Worm (Caenorhabditis elegans) whole organism, mixed stage, embryonic: ENCODE results near the gene F47B10.8.

ENCODE experiments used
- M03D4.4 ChIP-seq: sonication (generic microtip); optimal IDR thresholded peaks from 2 replicates; lab custom pipeline; 2017; ENCODE audit warnings: mild to moderate bottlenecking, missing genetic modification characterization, missing compliant biosample characterization
- bed-3 ChIP-seq: fragments of 200-800 bp; sonication (Bioruptor generic); optimal IDR thresholded peaks from 3 replicates; lab custom pipeline; 2018; ENCODE audit warnings: mild to moderate bottlenecking, missing genetic modification characterization, moderate library complexity, missing compliant biosample characterization
- ceh-39 ChIP-seq: fragments of 150-350 bp; optimal IDR thresholded peaks from 2 replicates; lab custom pipeline; 2014; ENCODE audit warnings: missing biosample characterization, missing genetic modification characterization
- ceh-43 ChIP-seq: fragments of 200-800 bp; sonication (Bioruptor generic); optimal IDR thresholded peaks from 2 replicates; lab custom pipeline; 2018; ENCODE audit warnings: mild to moderate bottlenecking, missing genetic modification characterization, moderate library complexity, missing compliant biosample characterization
- ces-1 ChIP-seq: fragments of 150-350 bp; optimal IDR thresholded peaks from 2 replicates; lab custom pipeline; 2014; ENCODE audit warnings: missing biosample characterization, missing genetic modification reagents, missing genetic modification characterization
- cnd-1 ChIP-seq: fragments of 200-800 bp; sonication (Bioruptor generic); optimal IDR thresholded peaks from 2 replicates; lab custom pipeline; 2018; ENCODE audit warnings: mild to moderate bottlenecking, missing genetic modification characterization, missing compliant biosample characterization
- drap-1 ChIP-seq: fragments of 200-800 bp; sonication (Bioruptor generic); optimal IDR thresholded peaks from 3 replicates; lab custom pipeline; 2018; ENCODE audit warnings: mild to moderate bottlenecking, missing genetic modification characterization, missing compliant biosample characterization
- elt-1 ChIP-seq: sonication (generic microtip); optimal IDR thresholded peaks from 2 replicates; lab custom pipeline; 2017; ENCODE audit warnings: missing genetic modification characterization, mild to moderate bottlenecking, missing compliant biosample characterization, antibody characterized with exemption, moderate library complexity, borderline replicate concordance; ENCODE audit not compliant: insufficient read depth
- flh-1 ChIP-seq: fragments of 200-800 bp; sonication (Bioruptor generic); optimal IDR thresholded peaks from 2 replicates; lab custom pipeline; 2018; ENCODE audit warnings: mild to moderate bottlenecking, missing genetic modification characterization, moderate library complexity, missing compliant biosample characterization
- ham-2 ChIP-seq: fragments of 200-800 bp; sonication (Bioruptor generic); optimal IDR thresholded peaks from 2 replicates; lab custom pipeline; 2018; ENCODE audit warnings: mild to moderate bottlenecking, missing genetic modification characterization, missing compliant biosample characterization
- hlh-1 ChIP-seq: fragments of 150-350 bp; optimal IDR thresholded peaks from 2 replicates; lab custom pipeline; 2014; ENCODE audit warnings: missing biosample characterization, missing genetic modification reagents, missing genetic modification characterization
- lin-13 ChIP-seq: fragments of 150-350 bp; optimal IDR thresholded peaks from 2 replicates; lab custom pipeline; 2014; ENCODE audit warnings: missing biosample characterization, missing genetic modification characterization
- lin-32 ChIP-seq: fragments of 200-800 bp; sonication (Bioruptor generic); optimal IDR thresholded peaks from 2 replicates; lab custom pipeline; 2018; ENCODE audit warnings: mild to moderate bottlenecking, missing genetic modification characterization, missing compliant biosample characterization
- lsy-2 ChIP-seq: fragments of 150-350 bp; optimal IDR thresholded peaks from 2 replicates; lab custom pipeline; 2014; ENCODE audit warnings: missing biosample characterization, missing genetic modification characterization
- mab-5 ChIP-seq: fragments of 150-350 bp; optimal IDR thresholded peaks from 2 replicates; lab custom pipeline; 2014; ENCODE audit warnings: missing biosample characterization, missing genetic modification characterization
- mep-1 ChIP-seq: fragments of 150-350 bp; optimal IDR thresholded peaks from 2 replicates; lab custom pipeline; 2017; ENCODE audit warnings: missing biosample characterization, missing genetic modification reagents, missing genetic modification characterization, inconsistent platforms
- mls-2 ChIP-seq: sonication (generic microtip); optimal IDR thresholded peaks from 2 replicates; lab custom pipeline; 2016; ENCODE audit warnings: mild to moderate bottlenecking, missing genetic modification characterization, moderate library complexity, missing compliant biosample characterization
- nhr-12 ChIP-seq: fragments of 150-350 bp; optimal IDR thresholded peaks from 2 replicates; lab custom pipeline; 2014; ENCODE audit warnings: missing biosample characterization, missing genetic modification characterization
- nhr-2 ChIP-seq: fragments of 150-350 bp; optimal IDR thresholded peaks from 2 replicates; lab custom pipeline; 2014; ENCODE audit warnings: missing biosample characterization, missing genetic modification characterization
- nhr-237 ChIP-seq: fragments of 150-350 bp; optimal IDR thresholded peaks from 2 replicates; lab custom pipeline; 2014; ENCODE audit warnings: missing biosample characterization, missing genetic modification characterization
- nhr-76 ChIP-seq: sonication (generic microtip); optimal IDR thresholded peaks from 2 replicates; lab custom pipeline; 2017; ENCODE audit warnings: missing biosample characterization, missing genetic modification characterization
- pha-4 ChIP-seq: fragments of 150-350 bp; optimal IDR thresholded peaks from 2 replicates; lab custom pipeline; 2018; ENCODE audit warnings: missing biosample characterization, missing genetic modification reagents, missing genetic modification characterization
- sem-2 ChIP-seq: fragments of 200-800 bp; sonication (Bioruptor generic); optimal IDR thresholded peaks from 2 replicates; lab custom pipeline; 2018; ENCODE audit warnings: mild to moderate bottlenecking, missing genetic modification characterization, missing compliant biosample characterization
- unc-120 ChIP-seq: sonication (generic microtip); optimal IDR thresholded peaks from 2 replicates; lab custom pipeline; 2017; ENCODE audit warnings: missing genetic modification characterization, missing compliant biosample characterization; ENCODE audit not compliant: poor library complexity, severe bottlenecking
- unc-39 ChIP-seq: fragments of 150-350 bp; optimal IDR thresholded peaks from 2 replicates; lab custom pipeline; 2014; ENCODE audit warnings: missing biosample characterization, missing genetic modification characterization
- unc-62 ChIP-seq: fragments of 150-350 bp; optimal IDR thresholded peaks from 2 replicates; lab custom pipeline; 2014; ENCODE audit warnings: missing biosample characterization, missing genetic modification reagents, missing genetic modification characterization
- zip-8 ChIP-seq: fragments of 150-350 bp; optimal IDR thresholded peaks from 2 replicates; lab custom pipeline; 2014; ENCODE audit warnings: missing biosample characterization, missing genetic modification characterization
- ztf-11 ChIP-seq: fragments of 150-350 bp; optimal IDR thresholded peaks from 2 replicates; lab custom pipeline; 2014; ENCODE audit warnings: missing biosample characterization, missing genetic modification characterization

Gene F47B10.8

ce11 chrX:10891890-10892289 is 18.7 kb downstream of the F47B10.8 start, which contains the start of gene F47B10.3:
Gene F47B10.3 (plus strand): TSS chrX:10892190.
- TF ChIP-seq cnd-1 (tag; lab: Kevin White, UChicago) (no peak), lsy-2 (tag; lab: Kevin White, UChicago) (no peak)

ce11 chrX:10890965-10891364 is 19.7 kb downstream of the F47B10.8 start, which contains the start of gene F47B10.4:
Gene F47B10.4 (plus strand): TSS chrX:10891265.
- TF ChIP-seq ceh-43 (GFP tag; lab: Kevin White, UChicago): no peak
- TF ChIP-seq hlh-1 (tag; lab: Kevin White, UChicago): no peak
- TF ChIP-seq sem-2 (GFP tag; lab: Kevin White, UChicago): no peak
- no peak for TF ChIP-seq unc-39

ce11 chrX:10890456-10890855 is 20.2 kb downstream of the F47B10.8 start, which contains the start of gene F47B10.5:
Gene F47B10.5 (minus strand): TSS chrX:10890556.
- TF ChIP-seq mep-1 (no peak), bed-3 (GFP tag; lab: Kevin White, UChicago) (no peak), nhr-237 (no peak), lin-32 (GFP tag; lab: Kevin White, UChicago) (no peak), nhr-12 (tag; lab: Kevin White, UChicago) (no peak), sem-2 (GFP tag; lab: Kevin White, UChicago) (no peak), ztf-11 (tag; lab: Kevin White, UChicago) (no peak), mab-5 (tag; lab: Kevin White, UChicago) (no peak), ham-2 (no peak), lsy-2 (tag; lab: Kevin White, UChicago) (no peak), unc-39 (no peak), M03D4.4 (tag; lab: Kevin White, UChicago) (no peak)

- no peak for TF ChIP-seq zip-8
- no peak for TF ChIP-seq nhr-12 (tag; lab: Kevin White, UChicago)
- no peak for TF ChIP-seq drap-1
- TF ChIP-seq mls-2 (tag; lab: Kevin White, UChicago): no peak
- TF ChIP-seq ceh-43 (GFP tag; lab: Kevin White, UChicago): no peak
- no peak for TF ChIP-seq nhr-76 (tag; lab: Kevin White, UChicago)
- no peak for TF ChIP-seq bed-3 (GFP tag; lab: Kevin White, UChicago)
Observed at ce11 chrX:10888201-10888600, 22.4 kb downstream of the F47B10.8 start, which contains the start of gene F47B10.6. Gene F47B10.6 (plus strand): TSS chrX:10888501.

- no peak for TF ChIP-seq unc-62
- no peak for TF ChIP-seq nhr-12 (tag; lab: Kevin White, UChicago)
- no peak for TF ChIP-seq cnd-1 (tag; lab: Kevin White, UChicago)
- no peak for TF ChIP-seq lin-13 (tag; lab: Kevin White, UChicago)
- TF ChIP-seq ceh-39 (tag; lab: Kevin White, UChicago): no peak
- TF ChIP-seq zip-8: no peak
- no peak for TF ChIP-seq pha-4 (tag; lab: Kevin White, UChicago)
- TF ChIP-seq nhr-2 (tag; lab: Kevin White, UChicago): no peak
- no peak for TF ChIP-seq sem-2 (GFP tag; lab: Kevin White, UChicago)
Observed at ce11 chrX:10885872-10886271, 24.7 kb downstream of the F47B10.8 start, which contains the start of gene T21E8.5. Gene T21E8.5 (plus strand): TSS chrX:10886172.

- TF ChIP-seq pha-4 (tag; lab: Kevin White, UChicago) (no peak), mep-1 (no peak), nhr-237 (no peak), elt-1 (tag; lab: Kevin White, UChicago) (no peak), unc-120 (tag; lab: Kevin White, UChicago) (no peak), sem-2 (GFP tag; lab: Kevin White, UChicago) (no peak), bed-3 (GFP tag; lab: Kevin White, UChicago) (no peak), nhr-12 (tag; lab: Kevin White, UChicago) (no peak), unc-39 (no peak), ces-1 (GFP tag; lab: Kevin White, UChicago) (no peak), nhr-2 (tag; lab: Kevin White, UChicago) (no peak), ceh-39 (tag; lab: Kevin White, UChicago) (no peak), flh-1 (GFP tag; lab: Kevin White, UChicago) (no peak)
Observed at ce11 chrX:10883203-10883602, 27.4 kb downstream of the F47B10.8 start, which contains the start of gene T21E8.7. Gene T21E8.7 (plus strand): TSS chrX:10883503.
